Worm (Caenorhabditis elegans) whole organism, L4/young adult: ENCODE results near the gene F35E8.1.

Experiments
- dao-5 ChIP-seq: sonication (generic microtip); optimal IDR thresholded peaks from 2 replicates; lab custom pipeline; 2016; ENCODE audit warnings: missing genotype, missing genetic modification characterization, moderate library complexity, missing compliant biosample characterization
- him-1 ChIP-seq: sonication (generic microtip); optimal IDR thresholded peaks from 2 replicates; lab custom pipeline; 2016; ENCODE audit warnings: missing genotype, missing genetic modification reagents, missing genetic modification characterization, missing compliant biosample characterization

- no peak for TF ChIP-seq him-1
- TF ChIP-seq dao-5: no peak
These were observed 15.7 kb upstream of the F35E8.1 start, which contains the start of gene cdr-1 for ce11 chrV:15921102-15921501.
